Fruit fly (Drosophila melanogaster) whole organism, adult: ENCODE measurements around the gene CG15879.

ENCODE experiments used
- CG7101 ChIP-seq: fragments of 200-800 bp; sonication (Bioruptor generic); optimal IDR thresholded peaks from 2 replicates; lab custom pipeline; 2018; ENCODE audit warnings: missing biosample characterization, mild to moderate bottlenecking, missing genetic modification characterization, moderate library complexity
- Clk ChIP-seq: fragments of 200-800 bp; sonication (Bioruptor generic); optimal IDR thresholded peaks from 2 replicates; lab custom pipeline; 2017; ENCODE audit warnings: missing biosample characterization, missing genetic modification characterization
- Mnt ChIP-seq: fragments of 200-800 bp; sonication (Bioruptor generic); optimal IDR thresholded peaks from 2 replicates; lab custom pipeline; 2016; ENCODE audit warnings: missing biosample characterization, mild to moderate bottlenecking, missing genetic modification characterization
- bab1 ChIP-seq: fragments of 200-800 bp; sonication (Bioruptor generic); optimal IDR thresholded peaks from 3 replicates; lab custom pipeline; 2019; ENCODE audit warnings: missing biosample characterization, mild to moderate bottlenecking, missing genetic modification characterization, moderate library complexity

DNA sequence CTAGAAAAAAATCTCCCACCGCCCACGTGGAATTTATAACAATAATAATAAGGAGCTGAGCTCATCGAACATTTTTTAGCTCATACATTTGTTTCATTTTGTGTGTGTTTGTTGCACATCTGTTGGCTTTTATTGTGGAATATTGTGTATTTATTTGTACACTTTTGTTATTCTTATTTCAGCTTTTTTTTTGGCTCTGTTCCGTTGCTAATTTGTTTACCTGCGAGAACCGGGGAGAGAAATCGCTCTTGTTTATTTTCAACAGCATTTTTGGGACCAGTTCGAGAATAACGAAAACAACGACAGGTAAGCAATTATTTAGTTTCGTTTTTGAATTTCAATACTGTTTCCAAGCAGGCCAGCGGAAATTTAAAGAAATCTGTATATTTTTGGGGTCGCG is 21.1 kb downstream of the CG15879 start:
- TF ChIP-seq Clk (GFP tag; lab: Kevin White, UChicago) (no peak), Mnt (GFP tag; lab: Kevin White, UChicago) (no peak), bab1 (GFP tag; lab: Kevin White, UChicago) (no peak), CG7101 (tag; lab: Kevin White, UChicago) (no peak)
